Worm (Caenorhabditis elegans) whole organism, L1 larva: Measurements from ENCODE around the gene C10A4.13.

Source experiments
- C34B4.2 ChIP-seq: sonication (generic microtip); optimal IDR thresholded peaks from 2 replicates; lab custom pipeline; 2017; ENCODE audit warnings: mild to moderate bottlenecking, missing genetic modification characterization, missing compliant biosample characterization
- aly-2 ChIP-seq: fragments of 150-350 bp; optimal IDR thresholded peaks from 2 replicates; lab custom pipeline; 2014; ENCODE audit warnings: missing biosample characterization, missing genetic modification characterization
- ama-1 ChIP-seq: fragments of 150-350 bp; optimal IDR thresholded peaks from 2 replicates; lab custom pipeline; 2014
- dpl-1 ChIP-seq, 3 experiments: fragments of 150-350 bp in 2 of 3; sonication (generic microtip) in 1 of 3; optimal IDR thresholded peaks; 2 replicates each; lab custom pipeline; 2014 to 2017; ENCODE audit warnings: missing biosample characterization in 3 of 3, missing genetic modification characterization in 3 of 3, missing genetic modification reagents in 3 of 3
- elt-2 ChIP-seq: sonication (generic microtip); optimal IDR thresholded peaks from 2 replicates; lab custom pipeline; 2016; ENCODE audit warnings: missing genetic modification characterization, mild to moderate bottlenecking, inconsistent platforms, missing compliant biosample characterization, missing genetic modification reagents
- elt-3 ChIP-seq, 6 experiments: fragments of 150-350 bp in 1 of 6; sonication (generic microtip); optimal IDR thresholded peaks; 2 replicates each; lab custom pipeline; 2017 to 2018; ENCODE audit warnings: missing biosample characterization in 6 of 6, missing genetic modification characterization in 6 of 6, inconsistent platforms in 1 of 6
- fos-1 ChIP-seq: fragments of 150-350 bp; optimal IDR thresholded peaks from 2 replicates; lab custom pipeline; 2014; ENCODE audit warnings: missing biosample characterization, missing genetic modification characterization
- nhr-11 ChIP-seq: fragments of 150-350 bp; optimal IDR thresholded peaks from 2 replicates; lab custom pipeline; 2014; ENCODE audit warnings: missing biosample characterization, missing genetic modification characterization
- nhr-237 ChIP-seq: fragments of 150-350 bp; optimal IDR thresholded peaks from 2 replicates; lab custom pipeline; 2014; ENCODE audit warnings: missing biosample characterization, missing genetic modification characterization
- nhr-28 ChIP-seq: fragments of 150-350 bp; optimal IDR thresholded peaks from 2 replicates; lab custom pipeline; 2014; ENCODE audit warnings: missing biosample characterization, missing genetic modification characterization
- unc-86 ChIP-seq: sonication (generic microtip); optimal IDR thresholded peaks from 2 replicates; lab custom pipeline; 2016; ENCODE audit warnings: missing genetic modification characterization, missing compliant biosample characterization
- ztf-11 ChIP-seq, 2 experiments: sonication (generic microtip); optimal IDR thresholded peaks; 2 replicates each; lab custom pipeline; 2016 to 2017; ENCODE audit warnings: missing genetic modification characterization in 2 of 2, missing biosample characterization in 1 of 2, missing compliant biosample characterization in 1 of 2

DNA sequence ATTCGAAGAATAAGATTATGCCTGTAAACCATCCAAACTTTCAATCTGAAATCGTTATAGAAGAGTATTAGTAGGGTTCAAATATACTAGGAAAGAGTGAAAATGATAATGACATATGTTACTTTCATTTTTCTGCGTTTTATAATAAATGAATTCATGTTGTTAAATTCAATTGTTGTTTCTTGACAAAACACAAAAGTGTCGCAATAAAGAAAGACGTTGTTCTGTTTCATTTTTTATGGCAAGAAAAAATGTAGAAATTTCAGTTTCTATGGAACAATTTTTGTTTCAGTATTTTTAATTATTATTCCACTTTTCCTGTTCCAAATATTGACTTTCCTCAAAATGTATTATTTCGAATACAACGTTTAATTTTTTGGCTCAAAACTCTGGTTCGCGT is 3.0 kb upstream of the C10A4.13 start, which contains the start of gene C10A4.4:
- TF ChIP-seq elt-2 (tag; lab: Kevin White, UChicago) (no peak), nhr-237 (no peak), fos-1 (tag; lab: Kevin White, UChicago) (no peak), nhr-28 (tag; lab: Kevin White, UChicago) (no peak), elt-3 (tag; optimal IDR thresholded peaks at IDR 0.05; lab: Kevin White, UChicago) (no peak), C34B4.2 (no peak), nhr-11 (tag; lab: Kevin White, UChicago) (no peak), aly-2 (tag; lab: Kevin White, UChicago) (no peak), dpl-1 (GFP tag; optimal IDR thresholded peaks at IDR 0.05; lab: Kevin White, UChicago) (no peak), ama-1 (lab: Kevin White, UChicago) (no peak), unc-86 (tag; lab: Kevin White, UChicago) (no peak), ztf-11 (tag; optimal IDR thresholded peaks at IDR 0.05; lab: Kevin White, UChicago) (no peak)
